Worm (Caenorhabditis elegans): ENCODE data around the gene sgo-1.

ce11 chrIV:7824649-7825048, 28.4 kb upstream of the sgo-1 start:
- no peak for TF ChIP-seq snpc-4 (tag; optimal IDR thresholded peaks at IDR 0.05)
- no peak for TF ChIP-seq nhr-12 (tag; optimal IDR thresholded peaks at IDR 0.05)
- no peak for TF ChIP-seq unc-62 (GFP tag; optimal IDR thresholded peaks at IDR 0.05)
- no peak for TF ChIP-seq ztf-11 (tag; optimal IDR thresholded peaks at IDR 0.05)
- no peak for TF ChIP-seq pha-4 (tag; optimal IDR thresholded peaks at IDR 0.05)
- TF ChIP-seq hlh-1 (tag; optimal IDR thresholded peaks at IDR 0.05): no peak
- TF ChIP-seq lin-13 (tag; optimal IDR thresholded peaks at IDR 0.05): no peak
- no peak for TF ChIP-seq sptf-1 (tag; optimal IDR thresholded peaks at IDR 0.05)
- TF ChIP-seq mep-1 (tag; optimal IDR thresholded peaks at IDR 0.05): no peak
- no peak for TF ChIP-seq ces-1 (GFP tag; optimal IDR thresholded peaks at IDR 0.05)
- TF ChIP-seq lsy-2 (tag; optimal IDR thresholded peaks at IDR 0.05): no peak
- no peak for TF ChIP-seq ceh-83 (GFP tag; optimal IDR thresholded peaks at IDR 0.05)
- TF ChIP-seq ceh-43 (GFP tag; optimal IDR thresholded peaks at IDR 0.05): no peak

All from whole organism, mixed stage, embryonic.